Worm (Caenorhabditis elegans) whole organism, L4 larva: ENCODE data around the gene ncr-2.

Source experiments
- ama-1 ChIP-seq: fragments of 150-350 bp; optimal IDR thresholded peaks from 2 replicates; lab custom pipeline; 2014; ENCODE audit warnings: inconsistent platforms, mixed read lengths
- attf-4 ChIP-seq: sonication (generic microtip); optimal IDR thresholded peaks from 3 replicates; lab custom pipeline; 2017; ENCODE audit warnings: missing biosample characterization, missing genetic modification characterization
- dmd-8 ChIP-seq: fragments of 200-800 bp; sonication (Bioruptor generic); IDR thresholded peaks from 2 replicates; pipeline ENCODE4 v1.3.6; 2022; ENCODE audit warnings: missing genetic modification characterization, missing compliant biosample characterization
- fkh-10 ChIP-seq: fragments of 150-350 bp; optimal IDR thresholded peaks from 2 replicates; lab custom pipeline; 2014; ENCODE audit warnings: missing biosample characterization, missing genetic modification reagents, missing genetic modification characterization
- lin-15B ChIP-seq: fragments of 150-350 bp; sonication (generic microtip); optimal IDR thresholded peaks from 3 replicates; lab custom pipeline; 2014; ENCODE audit warnings: missing biosample characterization, missing genetic modification characterization
- mep-1 ChIP-seq: fragments of 150-350 bp; sonication (generic microtip); optimal IDR thresholded peaks from 3 replicates; lab custom pipeline; 2014; ENCODE audit warnings: missing biosample characterization, missing genetic modification characterization
- nhr-11 ChIP-seq: fragments of 150-350 bp; optimal IDR thresholded peaks from 2 replicates; lab custom pipeline; 2014; ENCODE audit warnings: missing biosample characterization, missing genetic modification characterization
- pha-4 ChIP-seq, 2 experiments: fragments of 150-350 bp in 1 of 2; fragments of 200-800 bp in 1 of 2; sonication (Bioruptor generic) in 1 of 2; IDR thresholded peaks in 1 of 2; optimal IDR thresholded peaks in 1 of 2; 2 replicates each; pipeline versions ENCODE4 v1.3.6 to Lab custom; 2014 to 2022; ENCODE audit warnings: missing genetic modification characterization in 2 of 2, missing genetic modification reagents in 2 of 2, missing biosample characterization in 1 of 2, missing compliant biosample characterization in 1 of 2
- pqm-1 ChIP-seq: sonication (generic microtip); optimal IDR thresholded peaks from 2 replicates; lab custom pipeline; 2017; ENCODE audit warnings: missing biosample characterization, missing genetic modification characterization
- set-16 ChIP-seq: fragments of 200-800 bp; sonication (Bioruptor generic); IDR thresholded peaks from 2 replicates; pipeline ENCODE4 v1.3.6; 2022; ENCODE audit warnings: missing genetic modification reagents, missing genetic modification characterization, missing compliant biosample characterization
- snpc-1.2 ChIP-seq: fragments of 200-800 bp; sonication (Bioruptor generic); IDR thresholded peaks from 2 replicates; pipeline ENCODE4 v1.3.6; 2022; ENCODE audit warnings: missing genetic modification reagents, missing genetic modification characterization, missing compliant biosample characterization
- snpc-4 ChIP-seq: fragments of 150-350 bp; optimal IDR thresholded peaks from 2 replicates; lab custom pipeline; 2014; ENCODE audit warnings: missing biosample characterization, missing genetic modification characterization
- unc-130 ChIP-seq: sonication (generic microtip); optimal IDR thresholded peaks from 2 replicates; lab custom pipeline; 2016; ENCODE audit warnings: missing genetic modification reagents, missing genetic modification characterization, missing compliant biosample characterization
- unc-62 ChIP-seq, 3 experiments: fragments of 150-350 bp in 1 of 3; sonication (generic microtip); optimal IDR thresholded peaks in 2 of 3; peaks in 1 of 3; 1 replicate in 1 of 3; 2 replicates in 2 of 3; lab custom pipeline; 2014 to 2017; ENCODE audit warnings: missing biosample characterization in 3 of 3, missing genetic modification characterization in 3 of 3, missing genetic modification reagents in 3 of 3, missing genotype in 1 of 3

ce11 chrIII:8299078-8299587 lies 41.0 kb downstream of the ncr-2 start:
- TF ChIP-seq nhr-11 (tag; lab: Kevin White, UChicago), result no peak
- no peak for TF ChIP-seq pqm-1 (tag; lab: Kevin White, UChicago)
- no peak for TF ChIP-seq mep-1
- TF ChIP-seq unc-62 (GFP tag; optimal IDR thresholded peaks at IDR 0.05 in 1 of 2; lab: Kevin White, UChicago), result no peak
- no peak for TF ChIP-seq unc-62 (tag; optimal IDR thresholded peaks at IDR 0.05; lab: Kevin White, UChicago)
- no peak for TF ChIP-seq snpc-1.2 (GFP tag; lab: Robert Waterston, UW)
- TF ChIP-seq pha-4 (GFP tag; IDR thresholded peaks at IDR 0.05; lab: Robert Waterston, UW), result no peak
- TF ChIP-seq pha-4 (tag; optimal IDR thresholded peaks at IDR 0.05; lab: Kevin White, UChicago), result no peak
- TF ChIP-seq set-16 (GFP tag; lab: Robert Waterston, UW), result no peak
- TF ChIP-seq unc-130 (GFP tag; lab: Kevin White, UChicago), result no peak
- no peak for TF ChIP-seq dmd-8 (GFP tag; lab: Robert Waterston, UW)
- TF ChIP-seq snpc-4, result no peak
- no peak for TF ChIP-seq ama-1 (lab: Kevin White, UChicago)
- no peak for TF ChIP-seq attf-4 (tag; lab: Kevin White, UChicago)
- TF ChIP-seq fkh-10, result no peak
- no peak for TF ChIP-seq lin-15B (tag; lab: Kevin White, UChicago)
